Worm (Caenorhabditis elegans) whole organism, L4/young adult: Measurements from ENCODE around the gene R148.3.

ENCODE experiments used
- dao-5 ChIP-seq: sonication (generic microtip); optimal IDR thresholded peaks from 2 replicates; lab custom pipeline; 2016; ENCODE audit warnings: missing genotype, missing genetic modification characterization, moderate library complexity, missing compliant biosample characterization
- him-1 ChIP-seq: sonication (generic microtip); optimal IDR thresholded peaks from 2 replicates; lab custom pipeline; 2016; ENCODE audit warnings: missing genotype, missing genetic modification reagents, missing genetic modification characterization, missing compliant biosample characterization

- TF ChIP-seq him-1 (no peak), dao-5 (tag; lab: Kevin White, UChicago) (no peak)
Observed at ce11 chrIII:3179855-3180254, 4.7 kb downstream of the R148.3 start.
